Worm (Caenorhabditis elegans): Measurements from ENCODE around the gene srt-27.

The srt-27 gene

ce11 chrV:2695935-2696334 lies 24.7 kb downstream of the srt-27 start, which contains the start of gene Y45G12B.3:
Gene Y45G12B.3, minus strand, starts transcription at chrV:2696254.
- TF ChIP-seq lim-6 (tag; optimal IDR thresholded peaks at IDR 0.05) (no peak), zip-5 (tag; optimal IDR thresholded peaks at IDR 0.05) (no peak), sox-2 (GFP tag; IDR thresholded peaks at IDR 0.05) (no peak), pag-3 (tag; optimal IDR thresholded peaks at IDR 0.05; ENCODE audit: borderline replicate concordance) (no peak)

- TF ChIP-seq tbx-2 (tag; optimal IDR thresholded peaks at IDR 0.05) (peak; percentile 15), unc-86 (tag; optimal IDR thresholded peaks at IDR 0.05) (no peak), odd-2 (tag; optimal IDR thresholded peaks at IDR 0.05) (no peak), hlh-30 (tag; optimal IDR thresholded peaks at IDR 0.05; ENCODE audit: insufficient read depth) (peak; percentile 13), ceh-18 (tag; optimal IDR thresholded peaks at IDR 0.05) (peak; percentile 51), ceh-30 (tag; optimal IDR thresholded peaks at IDR 0.05) (peak; percentile 4), nfya-1 (tag; optimal IDR thresholded peaks at IDR 0.05) (peak; percentile 78), eyg-1 (tag; optimal IDR thresholded peaks at IDR 0.05) (no peak), K09A11.1 (tag; optimal IDR thresholded peaks at IDR 0.05; ENCODE audit: insufficient read depth) (no peak), lim-6 (tag; optimal IDR thresholded peaks at IDR 0.05) (no peak), ceh-31 (tag; optimal IDR thresholded peaks at IDR 0.05) (peak; percentile 36), ceh-48 (tag; optimal IDR thresholded peaks at IDR 0.05) (peak; percentile 36), ztf-16 (tag; optimal IDR thresholded peaks at IDR 0.05) (peak; percentile 14), fkh-10 (GFP tag; optimal IDR thresholded peaks at IDR 0.05) (no peak), hlh-15 (tag; optimal IDR thresholded peaks at IDR 0.05) (no peak)
Observed at ce11 chrV:2694389-2694788, 26.3 kb downstream of the srt-27 start, which contains the start of gene Y45G12B.2. Gene Y45G12B.2, plus strand, starts transcription at chrV:2694771.

- no peak for TF ChIP-seq hlh-30 (tag; optimal IDR thresholded peaks at IDR 0.05; ENCODE audit: insufficient read depth)
- TF ChIP-seq ceh-34 (tag; optimal IDR thresholded peaks at IDR 0.05): no peak
Observed at ce11 chrV:2690948-2691347, 29.7 kb downstream of the srt-27 start.

ce11 chrV:2690478-2690877 lies 30.2 kb downstream of the srt-27 start:
- no peak for TF ChIP-seq ceh-2 (tag; optimal IDR thresholded peaks at IDR 0.05)
- TF ChIP-seq npax-4 (tag; optimal IDR thresholded peaks at IDR 0.05): no peak
- TF ChIP-seq sdc-2 (tag; optimal IDR thresholded peaks at IDR 0.05): no peak
- TF ChIP-seq ceh-19 (GFP tag; optimal IDR thresholded peaks at IDR 0.05): no peak
- TF ChIP-seq unc-42 (tag; optimal IDR thresholded peaks at IDR 0.05): no peak
- no peak for TF ChIP-seq ceh-34 (tag; optimal IDR thresholded peaks at IDR 0.05)
- no peak for TF ChIP-seq nhr-232 (tag; optimal IDR thresholded peaks at IDR 0.05)

ce11 chrV:2688562-2688961 lies 32.1 kb downstream of the srt-27 start:
- TF ChIP-seq pros-1 (tag; optimal IDR thresholded peaks at IDR 0.05): no peak
- no peak for TF ChIP-seq rnt-1 (tag; optimal IDR thresholded peaks at IDR 0.05)
- TF ChIP-seq Y22D7AL.16 (tag; optimal IDR thresholded peaks at IDR 0.05): no peak
- TF ChIP-seq nhr-232 (tag; optimal IDR thresholded peaks at IDR 0.05): no peak
- no peak for TF ChIP-seq T23F11.4 (GFP tag; optimal IDR thresholded peaks at IDR 0.05)

- TF ChIP-seq npax-4 (tag; optimal IDR thresholded peaks at IDR 0.05) (no peak), F13H6.1 (tag; optimal IDR thresholded peaks at IDR 0.05) (no peak), nfya-1 (tag; optimal IDR thresholded peaks at IDR 0.05) (no peak), Y22D7AL.16 (tag; optimal IDR thresholded peaks at IDR 0.05) (no peak), ceh-24 (tag; optimal IDR thresholded peaks at IDR 0.05) (no peak), ceh-48 (tag; optimal IDR thresholded peaks at IDR 0.05) (no peak), dve-1 (tag; optimal IDR thresholded peaks at IDR 0.05) (no peak), pqm-1 (tag; optimal IDR thresholded peaks at IDR 0.05) (no peak), zip-5 (tag; optimal IDR thresholded peaks at IDR 0.05) (no peak), ceh-19 (GFP tag; optimal IDR thresholded peaks at IDR 0.05) (no peak), syd-9 (tag; optimal IDR thresholded peaks at IDR 0.05) (no peak)
Observed at ce11 chrV:2684227-2684626, 36.4 kb downstream of the srt-27 start.
